Worm (Caenorhabditis elegans): ENCODE measurements around the gene F36H1.3.
A peak's percentile ranks its signal among the peaks of the same experiment; 100 is the strongest.

Gene F36H1.3

ce11 chrIV:11080823-11081285, 30.9 kb downstream of the F36H1.3 start, which contains the start of gene atg-7 (continued):
- TF ChIP-seq dmd-6 (GFP tag; IDR thresholded peaks at IDR 0.05) = peak; percentile 13; the same call in 1 of the 2 replicates
- TF ChIP-seq tag-97 (GFP tag; IDR thresholded peaks at IDR 0.05) = no peak
- no peak for TF ChIP-seq ZK546.5 (tag; optimal IDR thresholded peaks at IDR 0.05)
- TF ChIP-seq rbr-2 (tag; optimal IDR thresholded peaks at IDR 0.05) = no peak
- no peak for TF ChIP-seq hlh-11 (tag; optimal IDR thresholded peaks at IDR 0.05)
- no peak for TF ChIP-seq nhr-77 (tag; optimal IDR thresholded peaks at IDR 0.05)
- no peak for TF ChIP-seq lim-7 (GFP tag; IDR thresholded peaks at IDR 0.05)
- TF ChIP-seq F44E2.7 (GFP tag; IDR thresholded peaks at IDR 0.05) = no peak
- no peak for TF ChIP-seq mxl-2 (GFP tag; conservative IDR thresholded peaks at IDR 0.05)
- TF ChIP-seq mep-1 (tag; optimal IDR thresholded peaks at IDR 0.05) = no peak
- TF ChIP-seq snpc-1.2 (GFP tag; IDR thresholded peaks at IDR 0.05) = no peak
- no peak for TF ChIP-seq lin-39 (tag; optimal IDR thresholded peaks at IDR 0.05)
- peak in 1 of 2 experiments; percentile 21 for TF ChIP-seq lsy-2 (tag; optimal IDR thresholded peaks at IDR 0.05)
- peak; percentile 71 for TF ChIP-seq T26A8.4 (GFP tag; IDR thresholded peaks at IDR 0.05)
- no peak for TF ChIP-seq nhr-42 (GFP tag; IDR thresholded peaks at IDR 0.05)
- TF ChIP-seq aly-2 (tag; optimal IDR thresholded peaks at IDR 0.05) = no peak
- TF ChIP-seq nhr-237 (tag; optimal IDR thresholded peaks at IDR 0.05) = no peak
- TF ChIP-seq F10B5.3 (tag; optimal IDR thresholded peaks at IDR 0.05) = no peak
- TF ChIP-seq ztf-11 (tag; optimal IDR thresholded peaks at IDR 0.05) = no peak
- no peak for TF ChIP-seq T20F7.1 (GFP tag; optimal IDR thresholded peaks at IDR 0.05)
- no peak for TF ChIP-seq lin-1 (GFP tag; IDR thresholded peaks at IDR 0.05)
- no peak for TF ChIP-seq unc-130 (GFP tag; optimal IDR thresholded peaks at IDR 0.05)
- TF ChIP-seq nhr-6 (tag; optimal IDR thresholded peaks at IDR 0.05) = no peak
- TF ChIP-seq ceh-44 (GFP tag; IDR thresholded peaks at IDR 0.05) = no peak
- no peak for TF ChIP-seq vab-7 (GFP tag; IDR thresholded peaks at IDR 0.05)
- TF ChIP-seq Y105C5A.15 (GFP tag; IDR thresholded peaks at IDR 0.05) = no peak
- no peak for TF ChIP-seq attf-4 (tag; optimal IDR thresholded peaks at IDR 0.05)
- no peak for TF ChIP-seq nhr-10 (tag; optimal IDR thresholded peaks at IDR 0.05)
- no peak for TF ChIP-seq D1046.2 (GFP tag; IDR thresholded peaks at IDR 0.05)
- no peak for TF ChIP-seq fkh-10 (GFP tag; optimal IDR thresholded peaks at IDR 0.05)
- no peak for TF ChIP-seq hmg-1.1 (GFP tag; IDR thresholded peaks at IDR 0.05)
- no peak for TF ChIP-seq jun-1 (tag; optimal IDR thresholded peaks at IDR 0.05)
- 0 out of 2 replicates have a peak, but pooled peaks have one; percentile 25 for TF ChIP-seq ctbp-1 (GFP tag; IDR thresholded peaks at IDR 0.05)
- TF ChIP-seq R02D3.7 (tag; optimal IDR thresholded peaks at IDR 0.05) = no peak
- TF ChIP-seq unc-39 (tag; optimal IDR thresholded peaks at IDR 0.05) = no peak
- no peak for TF ChIP-seq snpc-4 (tag; optimal IDR thresholded peaks at IDR 0.05)
- TF ChIP-seq unc-62 (GFP tag; optimal IDR thresholded peaks at IDR 0.05 in 1 of 2) = peak in 1 of 2 experiments; percentile 77
- TF ChIP-seq unc-62 (tag; optimal IDR thresholded peaks at IDR 0.05) = no peak
- TF ChIP-seq zip-11 (GFP tag; IDR thresholded peaks at IDR 0.05) = no peak
- no peak for TF ChIP-seq daf-19 (GFP tag; conservative IDR thresholded peaks at IDR 0.05)
- TF ChIP-seq egl-27 (tag; optimal IDR thresholded peaks at IDR 0.05) = no peak
- TF ChIP-seq sdz-12 (GFP tag; optimal IDR thresholded peaks at IDR 0.05) = no peak
- no peak for TF ChIP-seq dmd-9 (GFP tag; IDR thresholded peaks at IDR 0.05)
- no peak for TF ChIP-seq ceh-62 (tag; optimal IDR thresholded peaks at IDR 0.05)
- TF ChIP-seq Y48G9A.11 (GFP tag; IDR thresholded peaks at IDR 0.05) = no peak
- TF ChIP-seq duxl-1 (tag; optimal IDR thresholded peaks at IDR 0.05; ENCODE audit: poor library complexity) = no peak
- no peak for TF ChIP-seq nhr-28 (tag; optimal IDR thresholded peaks at IDR 0.05)
- no peak for TF ChIP-seq lir-3 (tag; optimal IDR thresholded peaks at IDR 0.05)
- TF ChIP-seq lin-13 (GFP tag; optimal IDR thresholded peaks at IDR 0.05) = no peak
- TF ChIP-seq lin-15B (tag; optimal IDR thresholded peaks at IDR 0.05) = no peak
- TF ChIP-seq nhr-41 (GFP tag; IDR thresholded peaks at IDR 0.05) = no peak
- TF ChIP-seq madf-5 (GFP tag; IDR thresholded peaks at IDR 0.05) = no peak
- no peak for TF ChIP-seq skn-1 (tag; optimal IDR thresholded peaks at IDR 0.05)
- TF ChIP-seq ceh-32 (tag; optimal IDR thresholded peaks at IDR 0.05; ENCODE audit: poor library complexity) = no peak
